Fruit fly (Drosophila melanogaster): ENCODE measurements around the gene dop.

- TF ChIP-seq CG15710 (tag; optimal IDR thresholded peaks at IDR 0.05) (no peak), CG10348 (GFP tag; IDR thresholded peaks at IDR 0.05) (no peak), fd96Ca (GFP tag; IDR thresholded peaks at IDR 0.05) (no peak), Pif1A (GFP tag; optimal IDR thresholded peaks at IDR 0.05) (no peak), EcR (GFP tag; optimal IDR thresholded peaks at IDR 0.05) (no peak), CG14655 (GFP tag; optimal IDR thresholded peaks at IDR 0.05) (no peak), Ets98B (GFP tag; IDR thresholded peaks at IDR 0.05) (no peak), CG34367 (tag; optimal IDR thresholded peaks at IDR 0.05) (no peak), CG17806 (tag; optimal IDR thresholded peaks at IDR 0.05) (no peak), rn (GFP tag; IDR thresholded peaks at IDR 0.05) (no peak), Pif1B (GFP tag; optimal IDR thresholded peaks at IDR 0.05) (no peak), CG32121 (GFP tag; IDR thresholded peaks at IDR 0.05) (no peak), CG13204 (GFP tag; optimal IDR thresholded peaks at IDR 0.05) (no peak)
Measured at dm6 chr3L:15563851-15564106, 2.0 kb upstream of the dop start.

Data from whole organism, pupa.